Worm (Caenorhabditis elegans): ENCODE results near the gene fars-3.

fars-3 gene

DNA sequence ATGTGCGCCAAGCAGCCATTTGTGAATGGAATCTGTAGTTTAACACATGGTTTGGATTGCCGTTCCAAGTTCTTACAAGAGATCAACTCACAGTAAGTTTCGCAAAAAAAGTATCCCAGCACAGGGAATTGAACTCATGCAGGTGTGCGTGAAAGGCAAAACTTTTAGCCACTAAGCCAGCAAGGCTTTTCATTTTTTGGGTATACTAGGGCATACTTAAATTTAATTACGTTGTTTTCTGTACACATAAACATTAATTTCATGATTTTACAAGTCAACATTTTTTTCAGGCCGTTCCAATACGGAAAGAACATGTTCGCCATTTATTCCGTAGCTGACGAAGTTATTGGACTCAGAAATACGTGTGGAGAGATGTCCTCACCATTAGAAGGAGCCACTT lies 23.1 kb upstream of the fars-3 start (continued):
- TF ChIP-seq lir-3 (tag; optimal IDR thresholded peaks at IDR 0.05) (peak; percentile 85), daf-8 (GFP tag; IDR thresholded peaks at IDR 0.05) (peak; percentile 72; the same call in 1 of the 2 replicates), nhr-6 (tag; optimal IDR thresholded peaks at IDR 0.05) (no peak), nhr-41 (GFP tag; IDR thresholded peaks at IDR 0.05) (0 out of 2 replicates have a peak, but pooled peaks have one; percentile 66), madf-9 (GFP tag; conservative IDR thresholded peaks at IDR 0.05) (no peak), lin-1 (GFP tag; IDR thresholded peaks at IDR 0.05) (peak; percentile 75), mdl-1 (tag; optimal IDR thresholded peaks at IDR 0.05) (no peak), pqm-1 (tag; optimal IDR thresholded peaks at IDR 0.05) (no peak), F26F4.8 (GFP tag; conservative IDR thresholded peaks at IDR 0.05) (peak; percentile 99)

DNA sequence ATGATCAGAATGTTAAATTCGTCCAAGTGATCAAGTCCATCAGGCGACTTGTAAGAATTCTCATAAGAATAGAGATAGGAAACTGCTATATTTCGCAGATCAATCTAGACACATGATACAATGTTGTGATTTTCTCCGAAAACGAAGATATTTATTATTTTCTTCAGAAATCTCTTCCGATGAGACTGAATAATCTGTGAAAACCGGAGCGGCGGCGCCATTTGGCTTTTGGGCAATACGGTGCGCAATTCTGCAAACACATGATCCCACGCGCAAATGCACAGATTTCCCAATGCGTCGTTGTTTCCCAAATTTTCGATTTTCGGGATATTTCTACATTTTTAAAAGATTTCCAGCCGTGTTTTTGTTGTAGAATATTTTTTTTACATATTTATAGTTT lies 22.5 kb upstream of the fars-3 start:
- TF ChIP-seq vab-7 (GFP tag; IDR thresholded peaks at IDR 0.05) (no peak), T26A8.4 (GFP tag; IDR thresholded peaks at IDR 0.05) (peak; percentile 23; the same call in 1 of the 2 replicates), hif-1 (tag; optimal IDR thresholded peaks at IDR 0.05) (peak in 1 of 2 experiments; percentile 5), unc-130 (GFP tag; optimal IDR thresholded peaks at IDR 0.05) (no peak), lsy-2 (tag; optimal IDR thresholded peaks at IDR 0.05) (peak in 1 of 2 experiments; percentile 91), lin-15B (tag; optimal IDR thresholded peaks at IDR 0.05) (no peak), lin-38 (GFP tag; IDR thresholded peaks at IDR 0.05) (peak; percentile 60), dpl-1 (GFP tag; optimal IDR thresholded peaks at IDR 0.05) (peak; percentile 57), hlh-30 (tag; optimal IDR thresholded peaks at IDR 0.05; ENCODE audit: insufficient read depth) (peak; percentile 48), dmd-6 (GFP tag; IDR thresholded peaks at IDR 0.05) (peak; percentile 9; the same call in 1 of the 2 replicates), set-16 (GFP tag; IDR thresholded peaks at IDR 0.05) (no peak), lin-13 (GFP tag; optimal IDR thresholded peaks at IDR 0.05) (no peak), nhr-28 (tag; optimal IDR thresholded peaks at IDR 0.05) (peak; percentile 74), dve-1 (tag; optimal IDR thresholded peaks at IDR 0.05; ENCODE audit: insufficient read depth) (peak; percentile 46), mes-2 (tag; optimal IDR thresholded peaks at IDR 0.05; ENCODE audit: poor library complexity, severe bottlenecking) (peak; percentile 69), ceh-20 (GFP tag; IDR thresholded peaks at IDR 0.05) (0 out of 2 replicates have a peak, but pooled peaks have one; percentile 12), Y48G9A.11 (GFP tag; IDR thresholded peaks at IDR 0.05) (peak; percentile 6; the same call in 1 of the 2 replicates), rbr-2 (tag; optimal IDR thresholded peaks at IDR 0.05) (peak; percentile 32), ZK546.5 (tag; optimal IDR thresholded peaks at IDR 0.05) (no peak), hlh-11 (tag; optimal IDR thresholded peaks at IDR 0.05) (peak; percentile 26), zip-2 (tag; optimal IDR thresholded peaks at IDR 0.05) (no peak), mdt-29 (GFP tag; IDR thresholded peaks at IDR 0.05) (no peak), duxl-1 (tag; optimal IDR thresholded peaks at IDR 0.05; ENCODE audit: poor library complexity) (peak; percentile 39), mep-1 (tag; optimal IDR thresholded peaks at IDR 0.05) (peak; percentile 48), hmg-1.1 (GFP tag; IDR thresholded peaks at IDR 0.05) (peak; percentile 48)

DNA sequence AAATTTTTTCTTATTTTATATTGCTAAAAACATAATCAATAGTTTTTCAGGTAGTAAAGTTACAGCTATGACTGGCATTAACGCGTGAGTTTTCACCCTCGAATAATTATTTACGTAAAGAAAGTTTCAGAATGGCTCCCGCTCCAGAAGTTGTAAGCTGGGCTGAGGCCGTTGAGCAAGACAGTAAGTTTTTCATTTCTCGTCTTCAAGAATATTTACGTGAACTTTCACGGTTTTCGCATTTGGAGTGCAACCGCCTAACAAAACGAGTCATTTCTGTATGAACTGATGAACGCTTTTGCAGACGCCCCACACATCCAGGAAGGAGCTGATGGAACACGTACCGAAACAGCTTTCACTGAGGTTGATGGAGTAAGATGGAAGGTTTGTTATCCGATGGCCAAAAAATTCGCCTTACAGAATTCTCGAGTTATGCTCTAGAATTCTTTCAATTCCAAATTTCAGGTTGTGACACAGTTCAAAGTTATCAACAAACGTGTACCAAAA lies 21.9 kb upstream of the fars-3 start, which contains the start of gene eif-3.G:
eif-3.G (plus strand) TSS at position 51 of the 507 bp plus-strand sequence.
- TF ChIP-seq ceh-28 (tag; optimal IDR thresholded peaks at IDR 0.05), result no peak
- no peak for TF ChIP-seq lin-1 (GFP tag; IDR thresholded peaks at IDR 0.05)
- TF ChIP-seq snpc-1.2 (GFP tag; IDR thresholded peaks at IDR 0.05), result 0 out of 2 replicates have a peak, but pooled peaks have one; percentile 10
- TF ChIP-seq ceh-20 (GFP tag; IDR thresholded peaks at IDR 0.05), result no peak
- TF ChIP-seq Y105C5A.15 (GFP tag; IDR thresholded peaks at IDR 0.05), result no peak
- TF ChIP-seq saeg-2 (GFP tag; IDR thresholded peaks at IDR 0.05), result no peak
